Worm (Caenorhabditis elegans): ENCODE measurements around the gene dhs-16.

- TF ChIP-seq tab-1 (GFP tag; IDR thresholded peaks at IDR 0.05) (no peak), ztf-29 (GFP tag; IDR thresholded peaks at IDR 0.05) (no peak), ref-1 (GFP tag; conservative IDR thresholded peaks at IDR 0.05) (no peak), klf-2 (GFP tag; conservative IDR thresholded peaks at IDR 0.05) (no peak), med-1 (GFP tag; optimal IDR thresholded peaks at IDR 0.05; ENCODE audit: insufficient read depth) (no peak), cog-1 (tag; optimal IDR thresholded peaks at IDR 0.05) (no peak), ztf-23 (GFP tag; IDR thresholded peaks at IDR 0.05) (no peak)
Observed at ce11 chrV:5963092-5963491, 20.5 kb upstream of the dhs-16 start.
